Fruit fly (Drosophila melanogaster): ENCODE results near the gene CG14684.

The CG14684 gene

DNA sequence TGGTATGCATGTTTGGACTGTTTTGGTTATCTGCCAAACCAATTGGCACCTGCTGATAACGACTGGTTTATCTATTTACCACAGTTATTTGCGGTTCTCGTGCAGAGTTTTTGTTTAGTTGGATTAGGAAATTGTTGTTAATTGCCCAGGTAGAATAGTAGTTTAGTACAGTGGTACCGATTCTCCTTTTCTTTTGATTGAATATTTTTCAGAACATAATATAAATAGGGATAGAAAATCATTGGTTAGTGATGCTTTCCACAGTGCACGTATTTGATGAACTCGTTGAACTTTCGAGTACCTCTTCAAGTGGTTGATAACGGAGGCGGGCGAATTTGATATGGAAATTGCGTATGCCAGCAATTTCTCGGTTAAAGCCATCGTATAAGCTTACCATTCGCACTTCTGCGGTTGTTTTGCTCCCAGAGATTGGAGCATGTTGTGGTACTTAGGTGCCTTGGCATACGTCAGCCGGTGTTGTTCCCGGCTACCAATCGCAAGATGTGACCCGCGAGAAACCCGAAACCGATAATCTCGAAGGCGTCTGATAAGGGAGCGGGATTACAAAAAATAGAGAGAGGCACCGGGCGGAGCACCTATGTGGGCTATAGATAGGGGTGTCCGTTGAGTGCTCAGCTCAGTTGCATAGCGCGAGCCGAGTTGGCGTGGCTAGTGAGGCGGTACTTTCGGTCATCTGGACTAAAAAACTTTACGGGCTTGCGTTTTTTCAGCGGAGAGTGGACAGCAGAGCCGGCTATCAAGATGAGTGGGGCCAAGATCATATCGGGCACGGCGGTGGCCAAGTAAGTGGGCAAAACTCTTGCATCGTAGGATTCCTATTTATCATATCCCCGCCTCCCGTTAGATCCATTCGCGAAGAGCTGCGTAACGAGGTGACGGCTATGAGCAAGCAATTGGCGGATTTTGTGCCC, 7.5 kb upstream of the CG14684 start:
- TF ChIP-seq jim (GFP tag; optimal IDR thresholded peaks at IDR 0.05) (no peak), Dif (GFP tag; optimal IDR thresholded peaks at IDR 0.05; ENCODE audit: partially characterized antibody) (peak; percentile 44), foxo (GFP tag; optimal IDR thresholded peaks at IDR 0.05) (peak in 1 of 2 experiments; percentile 5), Rel (GFP tag; optimal IDR thresholded peaks at IDR 0.05) (no peak), Rel (tag; optimal IDR thresholded peaks at IDR 0.05) (peak; percentile 95)

dm6 chr3R:10700638-10701037, 6.1 kb upstream of the CG14684 start:
- TF ChIP-seq Sp1 (GFP tag; optimal IDR thresholded peaks at IDR 0.05) (no peak), dmrt93B (GFP tag; optimal IDR thresholded peaks at IDR 0.05) (no peak), usp (GFP tag; optimal IDR thresholded peaks at IDR 0.05) (no peak), Rel (GFP tag; optimal IDR thresholded peaks at IDR 0.05) (no peak), Rel (tag; optimal IDR thresholded peaks at IDR 0.05) (no peak), ey (GFP tag; optimal IDR thresholded peaks at IDR 0.05) (no peak), OdsH (GFP tag; optimal IDR thresholded peaks at IDR 0.05) (no peak), Hnf4 (GFP tag; optimal IDR thresholded peaks at IDR 0.05) (no peak), Abd-B (GFP tag; optimal IDR thresholded peaks at IDR 0.05) (no peak), CrebA (GFP tag; optimal IDR thresholded peaks at IDR 0.05; ENCODE audit: borderline replicate concordance) (no peak)

- no peak for TF ChIP-seq Mio (GFP tag; optimal IDR thresholded peaks at IDR 0.05)
- no peak for TF ChIP-seq fru (GFP tag; optimal IDR thresholded peaks at IDR 0.05)
- TF ChIP-seq rgr (GFP tag; optimal IDR thresholded peaks at IDR 0.05), result no peak
- no peak for TF ChIP-seq OdsH (GFP tag; optimal IDR thresholded peaks at IDR 0.05)
- TF ChIP-seq lola (GFP tag; optimal IDR thresholded peaks at IDR 0.05), result no peak
- no peak for TF ChIP-seq Hr83 (GFP tag; optimal IDR thresholded peaks at IDR 0.05; ENCODE audit: poor library complexity, severe bottlenecking)
- no peak for TF ChIP-seq br (GFP tag; optimal IDR thresholded peaks at IDR 0.05)
- no peak for TF ChIP-seq brk (GFP tag; optimal IDR thresholded peaks at IDR 0.05)
- no peak for TF ChIP-seq h (GFP tag; optimal IDR thresholded peaks at IDR 0.05)
- no peak for TF ChIP-seq usp (GFP tag; optimal IDR thresholded peaks at IDR 0.05)
- no peak for TF ChIP-seq foxo (GFP tag; optimal IDR thresholded peaks at IDR 0.05)
These were observed 1.8 kb upstream of the CG14684 start, which contains the start of gene CG31391 for dm6 chr3R:10704975-10705374. Gene CG31391, minus strand, starts transcription at chr3R:10705075.

dm6 chr3R:10708169-10708568, 1.4 kb downstream of the CG14684 start, which contains the start of gene CG31278:
Gene CG31278, minus strand, starts transcription at chr3R:10708340.
- no peak for TF ChIP-seq pan (optimal IDR thresholded peaks at IDR 0.05)
- TF ChIP-seq Dif (GFP tag; optimal IDR thresholded peaks at IDR 0.05; ENCODE audit: partially characterized antibody), result no peak
- no peak for TF ChIP-seq ey (GFP tag; optimal IDR thresholded peaks at IDR 0.05)
- TF ChIP-seq sage (GFP tag; optimal IDR thresholded peaks at IDR 0.05), result no peak
- TF ChIP-seq Dfd (GFP tag; optimal IDR thresholded peaks at IDR 0.05), result no peak
- no peak for TF ChIP-seq Sp1 (GFP tag; optimal IDR thresholded peaks at IDR 0.05)

- TF ChIP-seq brk (GFP tag; optimal IDR thresholded peaks at IDR 0.05) (no peak), Vsx2 (GFP tag; optimal IDR thresholded peaks at IDR 0.05; ENCODE audit: partially characterized antibody) (no peak), lola (GFP tag; optimal IDR thresholded peaks at IDR 0.05) (no peak), dsf (GFP tag; optimal IDR thresholded peaks at IDR 0.05; ENCODE audit: borderline replicate concordance) (no peak), dmrt93B (GFP tag; optimal IDR thresholded peaks at IDR 0.05) (no peak), sv (GFP tag; optimal IDR thresholded peaks at IDR 0.05) (no peak)
These were observed 2.5 kb downstream of the CG14684 start, which contains the start of gene CG31373 for dm6 chr3R:10709264-10709663. Gene CG31373, minus strand, starts transcription at chr3R:10709364.

DNA sequence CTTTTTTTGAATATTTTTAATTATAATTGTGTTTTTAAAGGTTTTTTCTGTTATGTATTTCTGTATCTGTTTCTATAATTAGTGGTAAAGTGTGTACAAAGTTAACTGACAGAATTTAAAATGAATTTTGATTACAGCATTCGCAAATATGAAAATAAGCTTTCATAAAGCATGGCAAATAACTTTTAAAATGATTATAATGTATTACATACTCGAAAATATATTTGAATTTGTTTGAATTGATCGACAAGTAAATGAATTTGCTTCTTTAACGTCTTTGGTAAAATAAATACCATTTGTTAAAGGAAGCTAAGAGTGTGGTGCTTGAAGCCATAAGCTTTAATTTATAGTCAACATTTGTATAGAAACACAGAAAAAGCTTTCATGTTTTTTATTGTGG, 4.4 kb downstream of the CG14684 start, which contains the start of gene CG14689:
CG14689 (minus strand) TSS at position 101 of the 400 bp plus-strand sequence.
- TF ChIP-seq foxo (GFP tag; optimal IDR thresholded peaks at IDR 0.05), result no peak
- TF ChIP-seq Hr78 (GFP tag; optimal IDR thresholded peaks at IDR 0.05), result no peak
- no peak for TF ChIP-seq Hr83 (GFP tag; optimal IDR thresholded peaks at IDR 0.05; ENCODE audit: poor library complexity, severe bottlenecking)
- no peak for TF ChIP-seq woc (GFP tag; optimal IDR thresholded peaks at IDR 0.05)
- TF ChIP-seq Abd-B (GFP tag; optimal IDR thresholded peaks at IDR 0.05), result no peak
- no peak for TF ChIP-seq rgr (GFP tag; optimal IDR thresholded peaks at IDR 0.05)

Data from whole organism, wandering third instar larva.